Worm (Caenorhabditis elegans) whole organism, early embryonic: Measurements from ENCODE around the gene srh-28.

Experiments used
- B0310.2 ChIP-seq: sonication (generic microtip); optimal IDR thresholded peaks from 2 replicates; lab custom pipeline; 2016; ENCODE audit warnings: mild to moderate bottlenecking, missing genetic modification characterization, missing compliant biosample characterization
- F13C5.2 ChIP-seq: sonication (generic microtip); optimal IDR thresholded peaks from 2 replicates; lab custom pipeline; 2017; ENCODE audit warnings: mild to moderate bottlenecking, missing genetic modification characterization, inconsistent platforms, missing compliant biosample characterization
- aly-1 ChIP-seq: sonication (generic microtip); optimal IDR thresholded peaks from 2 replicates; lab custom pipeline; 2016; ENCODE audit warnings: missing genetic modification characterization, missing compliant biosample characterization
- ama-1 ChIP-seq: fragments of 150-350 bp; optimal IDR thresholded peaks from 2 replicates; lab custom pipeline; 2014
- ceh-13 ChIP-seq: fragments of 200-800 bp; sonication (Bioruptor generic); optimal IDR thresholded peaks from 2 replicates; lab custom pipeline; 2018; ENCODE audit warnings: mild to moderate bottlenecking, missing genetic modification characterization, missing compliant biosample characterization
- ceh-36 ChIP-seq: sonication (generic microtip); optimal IDR thresholded peaks from 2 replicates; lab custom pipeline; 2016; ENCODE audit warnings: missing genetic modification characterization, inconsistent platforms, missing compliant biosample characterization
- ets-7 ChIP-seq: sonication (generic microtip); optimal IDR thresholded peaks from 2 replicates; lab custom pipeline; 2016; ENCODE audit warnings: missing genotype, missing genetic modification characterization, missing compliant biosample characterization
- flt-1 ChIP-seq: fragments of 200-800 bp; sonication (Bioruptor generic); IDR thresholded peaks from 2 replicates; pipeline ENCODE4 v1.3.6; 2022; ENCODE audit warnings: missing genetic modification characterization, missing compliant biosample characterization
- hmbx-1 ChIP-seq: sonication (generic microtip); optimal IDR thresholded peaks from 2 replicates; lab custom pipeline; 2016; ENCODE audit warnings: mild to moderate bottlenecking, missing genetic modification characterization, missing compliant biosample characterization
- hmg-4 ChIP-seq: fragments of 200-800 bp; sonication (Bioruptor generic); optimal IDR thresholded peaks from 2 replicates; lab custom pipeline; 2018; ENCODE audit warnings: mild to moderate bottlenecking, missing genetic modification characterization, missing compliant biosample characterization
- hnd-1 ChIP-seq: sonication (generic microtip); optimal IDR thresholded peaks from 2 replicates; lab custom pipeline; 2016; ENCODE audit warnings: missing genetic modification characterization, missing compliant biosample characterization
- scrt-1 ChIP-seq: fragments of 200-800 bp; sonication (Bioruptor generic); IDR thresholded peaks from 2 replicates; pipeline ENCODE4 v1.3.6; 2022; ENCODE audit warnings: missing genetic modification characterization, missing compliant biosample characterization
- tbx-11 ChIP-seq: fragments of 200-800 bp; sonication (Bioruptor generic); IDR thresholded peaks from 2 replicates; pipeline ENCODE4 v1.3.6; 2022; ENCODE audit warnings: missing genetic modification characterization, missing compliant biosample characterization
- tra-4 ChIP-seq: sonication (generic microtip); optimal IDR thresholded peaks from 2 replicates; lab custom pipeline; 2017; ENCODE audit warnings: missing genetic modification characterization, missing compliant biosample characterization

- no peak for TF ChIP-seq ceh-13 (GFP tag; lab: Kevin White, UChicago)
- TF ChIP-seq ama-1 = no peak
- TF ChIP-seq flt-1 (GFP tag; lab: Robert Waterston, UW) = no peak
- no peak for TF ChIP-seq aly-1 (tag; lab: Kevin White, UChicago)
- TF ChIP-seq F13C5.2 = no peak
- no peak for TF ChIP-seq tbx-11
- TF ChIP-seq hnd-1 (tag; lab: Kevin White, UChicago) = no peak
- no peak for TF ChIP-seq ceh-36
- TF ChIP-seq B0310.2 (tag; lab: Kevin White, UChicago) = no peak
- TF ChIP-seq ets-7 (tag; lab: Kevin White, UChicago) = no peak
- no peak for TF ChIP-seq scrt-1
- no peak for TF ChIP-seq tra-4 (tag; lab: Kevin White, UChicago)
- no peak for TF ChIP-seq hmbx-1
- TF ChIP-seq hmg-4 (GFP tag; lab: Kevin White, UChicago) = no peak
Observed at ce11 chrV:6764972-6765371, 10.6 kb downstream of the srh-28 start, which contains the start of gene bbs-8.
